Worm (Caenorhabditis elegans) whole organism, L4 larva: Measurements from ENCODE around the gene srd-13.

ENCODE experiments used
- F37D6.2 ChIP-seq: sonication (generic microtip); optimal IDR thresholded peaks from 2 replicates; lab custom pipeline; 2016; ENCODE audit warnings: mild to moderate bottlenecking, missing genetic modification characterization, missing compliant biosample characterization
- Y105C5A.15 ChIP-seq: fragments of 200-800 bp; sonication (Bioruptor generic); IDR thresholded peaks from 2 replicates; pipeline ENCODE4 v1.3.6; 2022; ENCODE audit warnings: missing genetic modification characterization, missing compliant biosample characterization
- Y5F2A.4 ChIP-seq: fragments of 200-800 bp; sonication (Bioruptor generic); optimal IDR thresholded peaks from 2 replicates; lab custom pipeline; 2018; ENCODE audit warnings: mild to moderate bottlenecking, missing genetic modification characterization, missing compliant biosample characterization
- Y75B8A.6 ChIP-seq: fragments of 200-800 bp; sonication (Bioruptor generic); IDR thresholded peaks from 2 replicates; pipeline ENCODE4 v1.3.6; 2022; ENCODE audit warnings: missing genetic modification reagents, missing genetic modification characterization, missing compliant biosample characterization
- ZK337.2 ChIP-seq: fragments of 200-800 bp; sonication (Bioruptor generic); IDR thresholded peaks from 2 replicates; pipeline ENCODE4 v1.3.6; 2022; ENCODE audit warnings: missing genetic modification reagents, missing genetic modification characterization, missing compliant biosample characterization
- aha-1 ChIP-seq: fragments of 150-350 bp; peaks from one replicate; lab custom pipeline; 2014; ENCODE audit warnings: missing biosample characterization, missing genetic modification characterization
- daf-16 ChIP-seq, 3 experiments: sonication (generic microtip); optimal IDR thresholded peaks; 2 replicates each; lab custom pipeline; 2016 to 2017; ENCODE audit warnings: missing genetic modification characterization in 3 of 3, missing genetic modification reagents in 3 of 3, mild to moderate bottlenecking in 2 of 3, missing compliant biosample characterization in 2 of 3, missing biosample characterization in 1 of 3, moderate library complexity in 1 of 3
- daf-19 ChIP-seq: fragments of 200-800 bp; sonication (Bioruptor generic); conservative IDR thresholded peaks from 2 replicates; pipeline ENCODE4 v1.3.6; 2022; ENCODE audit warnings: missing genetic modification characterization, missing compliant biosample characterization
- daf-8 ChIP-seq: fragments of 200-800 bp; sonication (Bioruptor generic); IDR thresholded peaks from 2 replicates; pipeline ENCODE4 v1.3.6; 2022; ENCODE audit warnings: missing genetic modification characterization, missing compliant biosample characterization
- dmd-6 ChIP-seq: fragments of 200-800 bp; sonication (Bioruptor generic); IDR thresholded peaks from 2 replicates; pipeline ENCODE4 v1.3.6; 2022; ENCODE audit warnings: missing genetic modification reagents, missing genetic modification characterization, missing compliant biosample characterization
- dmd-9 ChIP-seq: fragments of 200-800 bp; sonication (Bioruptor generic); IDR thresholded peaks from 2 replicates; pipeline ENCODE4 v1.3.6; 2022; ENCODE audit warnings: missing genetic modification reagents, missing genetic modification characterization, missing compliant biosample characterization
- hlh-11 ChIP-seq: fragments of 200-800 bp; sonication (Bioruptor generic); optimal IDR thresholded peaks from 2 replicates; lab custom pipeline; 2018; ENCODE audit warnings: mild to moderate bottlenecking, missing genetic modification characterization, missing compliant biosample characterization
- hlh-30 ChIP-seq: sonication (generic microtip); optimal IDR thresholded peaks from 2 replicates; lab custom pipeline; 2017; ENCODE audit warnings: antibody characterized with exemption, mild to moderate bottlenecking, missing genetic modification characterization, missing compliant biosample characterization; ENCODE audit not compliant: insufficient read depth
- hmg-1.1 ChIP-seq: fragments of 200-800 bp; sonication (Bioruptor generic); IDR thresholded peaks from 2 replicates; pipeline ENCODE4 v1.3.6; 2022; ENCODE audit warnings: missing genetic modification reagents, missing genetic modification characterization, missing compliant biosample characterization
- lin-13 ChIP-seq: fragments of 150-350 bp; optimal IDR thresholded peaks from 2 replicates; lab custom pipeline; 2014; ENCODE audit warnings: missing biosample characterization, missing genetic modification reagents, missing genetic modification characterization
- lin-38 ChIP-seq: fragments of 200-800 bp; sonication (Bioruptor generic); IDR thresholded peaks from 2 replicates; pipeline ENCODE4 v1.3.6; 2022; ENCODE audit warnings: missing genetic modification reagents, missing genetic modification characterization, missing compliant biosample characterization
- lin-39 ChIP-seq: fragments of 150-350 bp; optimal IDR thresholded peaks from 2 replicates; lab custom pipeline; 2014; ENCODE audit warnings: missing biosample characterization, missing genetic modification reagents, missing genetic modification characterization
- lir-3 ChIP-seq: sonication (generic microtip); optimal IDR thresholded peaks from 2 replicates; lab custom pipeline; 2016; ENCODE audit warnings: mild to moderate bottlenecking, missing genetic modification characterization, missing compliant biosample characterization
- lsy-2 ChIP-seq, 2 experiments: fragments of 150-350 bp in 1 of 2; sonication (generic microtip) in 1 of 2; optimal IDR thresholded peaks; 2 replicates each; lab custom pipeline; 2014 to 2017; ENCODE audit warnings: missing biosample characterization in 2 of 2, missing genetic modification characterization in 2 of 2
- mdl-1 ChIP-seq, 2 experiments: fragments of 150-350 bp in 1 of 2; sonication (generic microtip) in 1 of 2; optimal IDR thresholded peaks; 2 replicates each; lab custom pipeline; 2014 to 2017; ENCODE audit warnings: missing biosample characterization in 2 of 2, missing genetic modification characterization in 2 of 2
- mdt-29 ChIP-seq: fragments of 200-800 bp; sonication (Bioruptor generic); IDR thresholded peaks from 2 replicates; pipeline ENCODE4 v1.3.6; 2022; ENCODE audit warnings: missing genetic modification reagents, missing genetic modification characterization, missing compliant biosample characterization
- mes-2 ChIP-seq: sonication (generic microtip); optimal IDR thresholded peaks from 2 replicates; lab custom pipeline; 2016; ENCODE audit warnings: missing genotype, mild to moderate bottlenecking, missing genetic modification characterization, missing compliant biosample characterization; ENCODE audit not compliant: poor library complexity, severe bottlenecking
- mxl-2 ChIP-seq: fragments of 200-800 bp; sonication (Bioruptor generic); conservative IDR thresholded peaks from 2 replicates; pipeline ENCODE4 v1.3.6; 2022; ENCODE audit warnings: missing genetic modification reagents, missing genetic modification characterization, missing compliant biosample characterization
- nhr-102 ChIP-seq: sonication (generic microtip); optimal IDR thresholded peaks from 2 replicates; lab custom pipeline; 2016; ENCODE audit warnings: mild to moderate bottlenecking, missing genetic modification characterization, moderate library complexity, missing compliant biosample characterization
- nhr-111 ChIP-seq: fragments of 200-800 bp; sonication (Bioruptor generic); optimal IDR thresholded peaks from 2 replicates; lab custom pipeline; 2018; ENCODE audit warnings: mild to moderate bottlenecking, missing genetic modification characterization, missing compliant biosample characterization
- nhr-28 ChIP-seq: fragments of 150-350 bp; optimal IDR thresholded peaks from 2 replicates; lab custom pipeline; 2014; ENCODE audit warnings: missing biosample characterization, missing genetic modification characterization
- nhr-48 ChIP-seq: sonication (generic microtip); optimal IDR thresholded peaks from 2 replicates; lab custom pipeline; 2016; ENCODE audit warnings: mild to moderate bottlenecking, missing genetic modification characterization, missing compliant biosample characterization
- pha-4 ChIP-seq, 2 experiments: fragments of 150-350 bp in 1 of 2; fragments of 200-800 bp in 1 of 2; sonication (Bioruptor generic) in 1 of 2; IDR thresholded peaks in 1 of 2; optimal IDR thresholded peaks in 1 of 2; 2 replicates each; pipeline versions ENCODE4 v1.3.6 to Lab custom; 2014 to 2022; ENCODE audit warnings: missing genetic modification characterization in 2 of 2, missing genetic modification reagents in 2 of 2, missing biosample characterization in 1 of 2, missing compliant biosample characterization in 1 of 2
- pqm-1 ChIP-seq: sonication (generic microtip); optimal IDR thresholded peaks from 2 replicates; lab custom pipeline; 2017; ENCODE audit warnings: missing biosample characterization, missing genetic modification characterization
- rbr-2 ChIP-seq: sonication (generic microtip); optimal IDR thresholded peaks from 2 replicates; lab custom pipeline; 2016; ENCODE audit warnings: missing genotype, missing genetic modification characterization, missing compliant biosample characterization
- skn-1 ChIP-seq: fragments of 150-350 bp; optimal IDR thresholded peaks from 2 replicates; lab custom pipeline; 2014; ENCODE audit warnings: missing biosample characterization, missing genetic modification characterization
- snpc-1.2 ChIP-seq: fragments of 200-800 bp; sonication (Bioruptor generic); IDR thresholded peaks from 2 replicates; pipeline ENCODE4 v1.3.6; 2022; ENCODE audit warnings: missing genetic modification reagents, missing genetic modification characterization, missing compliant biosample characterization
- snpc-4 ChIP-seq: fragments of 150-350 bp; optimal IDR thresholded peaks from 2 replicates; lab custom pipeline; 2014; ENCODE audit warnings: missing biosample characterization, missing genetic modification characterization
- tag-97 ChIP-seq: fragments of 200-800 bp; sonication (Bioruptor generic); IDR thresholded peaks from 2 replicates; pipeline ENCODE4 v1.3.6; 2022; ENCODE audit warnings: missing genetic modification characterization, missing compliant biosample characterization
- unc-130 ChIP-seq: sonication (generic microtip); optimal IDR thresholded peaks from 2 replicates; lab custom pipeline; 2016; ENCODE audit warnings: missing genetic modification reagents, missing genetic modification characterization, missing compliant biosample characterization
- unc-39 ChIP-seq: sonication (generic microtip); optimal IDR thresholded peaks from 2 replicates; lab custom pipeline; 2017; ENCODE audit warnings: missing biosample characterization, missing genetic modification characterization
- unc-62 ChIP-seq, 3 experiments: fragments of 150-350 bp in 1 of 3; sonication (generic microtip); optimal IDR thresholded peaks in 2 of 3; peaks in 1 of 3; 1 replicate in 1 of 3; 2 replicates in 2 of 3; lab custom pipeline; 2014 to 2017; ENCODE audit warnings: missing biosample characterization in 3 of 3, missing genetic modification characterization in 3 of 3, missing genetic modification reagents in 3 of 3, missing genotype in 1 of 3
- zag-1 ChIP-seq: fragments of 150-350 bp; optimal IDR thresholded peaks from 2 replicates; lab custom pipeline; 2014; ENCODE audit warnings: missing biosample characterization, missing genetic modification characterization
- zfp-2 ChIP-seq: sonication (generic microtip); optimal IDR thresholded peaks from 2 replicates; lab custom pipeline; 2016; ENCODE audit warnings: mild to moderate bottlenecking, missing genetic modification characterization, missing compliant biosample characterization
- zfp-3 ChIP-seq: fragments of 200-800 bp; sonication (Bioruptor generic); conservative IDR thresholded peaks from 2 replicates; pipeline ENCODE4 v1.3.6; 2022; ENCODE audit warnings: missing genetic modification reagents, missing genetic modification characterization, missing compliant biosample characterization

srd-13 gene

ce11 chrIV:5590120-5590519 is 45.3 kb downstream of the srd-13 start (continued):
- TF ChIP-seq zfp-3 (no peak), dmd-9 (GFP tag; lab: Robert Waterston, UW) (no peak), Y5F2A.4 (GFP tag; lab: Kevin White, UChicago) (no peak), tag-97 (GFP tag; lab: Robert Waterston, UW) (no peak)

ce11 chrIV:5587964-5588860 is 47.2 kb downstream of the srd-13 start:
- peak in 1 of 2 experiments; percentile 99 for TF ChIP-seq daf-16 (GFP tag; optimal IDR thresholded peaks at IDR 0.05; lab: Kevin White, UChicago)
- TF ChIP-seq daf-16 (tag; optimal IDR thresholded peaks at IDR 0.05; lab: Kevin White, UChicago), result peak; percentile 32
- no peak for TF ChIP-seq ZK337.2 (GFP tag; lab: Robert Waterston, UW)
- 0 out of 2 replicates have a peak, but pooled peaks have one; percentile 16 for TF ChIP-seq zfp-3
- TF ChIP-seq daf-8 (GFP tag; lab: Robert Waterston, UW), result no peak
- no peak for TF ChIP-seq lir-3 (tag; lab: Kevin White, UChicago)
- TF ChIP-seq pha-4 (GFP tag; IDR thresholded peaks at IDR 0.05; lab: Robert Waterston, UW), result no peak
- peak; percentile 28 for TF ChIP-seq pha-4 (tag; optimal IDR thresholded peaks at IDR 0.05; lab: Kevin White, UChicago)
- peak; percentile 61 for TF ChIP-seq aha-1 (tag; lab: Kevin White, UChicago)
- peak in 1 of 2 experiments; percentile 79 for TF ChIP-seq unc-62 (GFP tag; optimal IDR thresholded peaks at IDR 0.05 in 1 of 2; lab: Kevin White, UChicago)
- no peak for TF ChIP-seq unc-62 (tag; optimal IDR thresholded peaks at IDR 0.05; lab: Kevin White, UChicago)
- peak in 1 of 2 experiments; percentile 20 for TF ChIP-seq lsy-2 (tag; optimal IDR thresholded peaks at IDR 0.05; lab: Kevin White, UChicago)
- peak; percentile 42 for TF ChIP-seq rbr-2 (tag; lab: Kevin White, UChicago)
- TF ChIP-seq snpc-1.2 (GFP tag; lab: Robert Waterston, UW), result 0 out of 2 replicates have a peak, but pooled peaks have one; percentile 24
- TF ChIP-seq, all 104 proteins: peak for 8

DNA sequence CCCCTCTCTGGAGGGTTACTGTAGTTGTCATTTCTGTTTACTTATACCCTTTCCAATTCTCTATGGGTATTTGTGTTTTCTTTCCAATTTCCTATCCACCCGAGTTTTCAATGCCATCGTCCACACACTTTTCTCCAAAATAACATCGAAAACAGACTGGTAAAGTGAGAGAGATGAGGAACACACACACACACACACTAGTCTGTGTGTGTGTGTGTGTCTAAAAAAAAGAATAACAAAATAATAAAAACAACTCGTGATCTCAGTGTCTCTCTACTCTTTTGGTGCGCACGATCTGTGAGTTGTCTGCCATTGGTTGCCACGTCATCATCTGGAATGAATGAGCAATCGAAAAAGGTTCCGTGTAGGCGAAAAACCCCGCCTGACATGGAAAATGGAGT is 49.1 kb downstream of the srd-13 start:
- TF ChIP-seq zfp-2 (no peak), lsy-2 (tag; optimal IDR thresholded peaks at IDR 0.05; lab: Kevin White, UChicago) (peak in 1 of 2 experiments; percentile 15), unc-39 (no peak), zag-1 (no peak), mxl-2 (GFP tag; lab: Robert Waterston, UW) (no peak), lin-13 (GFP tag; lab: Kevin White, UChicago) (no peak), nhr-28 (peak; percentile 64), F37D6.2 (tag; lab: Kevin White, UChicago) (no peak), nhr-48 (no peak), lin-38 (GFP tag; lab: Robert Waterston, UW) (no peak), Y75B8A.6 (GFP tag; lab: Robert Waterston, UW) (no peak), zfp-3 (no peak), daf-19 (GFP tag; lab: Robert Waterston, UW) (no peak), hlh-30 (tag; lab: Kevin White, UChicago) (peak; percentile 57), snpc-4 (no peak), unc-62 (GFP tag; optimal IDR thresholded peaks at IDR 0.05 in 1 of 2; lab: Kevin White, UChicago) (no peak), unc-62 (tag; optimal IDR thresholded peaks at IDR 0.05; lab: Kevin White, UChicago) (no peak), dmd-9 (GFP tag; lab: Robert Waterston, UW) (no peak), hlh-11 (tag; lab: Kevin White, UChicago) (peak; percentile 26), daf-16 (GFP tag; optimal IDR thresholded peaks at IDR 0.05; lab: Kevin White, UChicago) (peak in 1 of 2 experiments; percentile 96), daf-16 (tag; optimal IDR thresholded peaks at IDR 0.05; lab: Kevin White, UChicago) (peak; percentile 83), rbr-2 (tag; lab: Kevin White, UChicago) (peak; percentile 74), aha-1 (tag; lab: Kevin White, UChicago) (peak; percentile 95), Y105C5A.15 (no peak), unc-130 (GFP tag; lab: Kevin White, UChicago) (no peak), mdt-29 (GFP tag; lab: Robert Waterston, UW) (no peak), lir-3 (tag; lab: Kevin White, UChicago) (no peak), hmg-1.1 (no peak), pqm-1 (tag; lab: Kevin White, UChicago) (no peak), mes-2 (tag; lab: Kevin White, UChicago) (no peak), nhr-111 (GFP tag; lab: Kevin White, UChicago) (no peak), nhr-102 (tag; lab: Kevin White, UChicago) (no peak), skn-1 (no peak), lin-39 (tag; lab: Kevin White, UChicago) (no peak), pha-4 (GFP tag; IDR thresholded peaks at IDR 0.05; lab: Robert Waterston, UW) (no peak), pha-4 (tag; optimal IDR thresholded peaks at IDR 0.05; lab: Kevin White, UChicago) (no peak), mdl-1 (tag; optimal IDR thresholded peaks at IDR 0.05; lab: Kevin White, UChicago) (peak in 1 of 2 experiments; percentile 39), dmd-6 (GFP tag; lab: Robert Waterston, UW) (no peak)
